Fruit fly (Drosophila melanogaster) whole organism, embryonic: ENCODE results near the gene crm.

Experiments
- Awh ChIP-seq: fragments of 200-800 bp; sonication (Bioruptor generic); IDR thresholded peaks from 2 replicates; pipeline ENCODE4, ENCODE4 v1.3.6; 2022; ENCODE audit warnings: missing biosample characterization, missing genetic modification characterization
- CG10209 ChIP-seq: fragments of 200-800 bp; sonication (Bioruptor generic); optimal IDR thresholded peaks from 3 replicates; lab custom pipeline; 2017; ENCODE audit warnings: missing biosample characterization, mild to moderate bottlenecking, missing genetic modification characterization, missing genetic modification reagents
- CG10979 ChIP-seq: fragments of 200-800 bp; sonication (Bioruptor generic); optimal IDR thresholded peaks from 2 replicates; lab custom pipeline; 2018; ENCODE audit warnings: missing biosample characterization, mild to moderate bottlenecking, missing genetic modification characterization, moderate library complexity
- CG11398 ChIP-seq: fragments of 200-800 bp; sonication (Bioruptor generic); optimal IDR thresholded peaks from 2 replicates; lab custom pipeline; 2016; ENCODE audit warnings: missing biosample characterization, missing genetic modification characterization
- CG11456 ChIP-seq: fragments of 200-800 bp; sonication (Bioruptor generic); IDR thresholded peaks from 3 replicates; pipeline ENCODE4 v1.3.6; 2022; ENCODE audit warnings: missing biosample characterization, missing genetic modification characterization
- CG12219 ChIP-seq: fragments of 200-800 bp; sonication (Bioruptor generic); optimal IDR thresholded peaks from 3 replicates; lab custom pipeline; 2018; ENCODE audit warnings: missing biosample characterization, mild to moderate bottlenecking, missing genetic modification characterization
- CG12236 ChIP-seq: fragments of 200-800 bp; sonication (Bioruptor generic); optimal IDR thresholded peaks from 2 replicates; lab custom pipeline; 2016; ENCODE audit warnings: missing biosample characterization, missing genetic modification characterization
- CG13894 ChIP-seq: fragments of 200-800 bp; sonication (Bioruptor generic); optimal IDR thresholded peaks from 3 replicates; lab custom pipeline; 2018; ENCODE audit warnings: missing biosample characterization, mild to moderate bottlenecking, missing genetic modification characterization, moderate library complexity
- CG14710 ChIP-seq: fragments of 200-800 bp; sonication (Bioruptor generic); optimal IDR thresholded peaks from 3 replicates; lab custom pipeline; 2019; ENCODE audit warnings: missing biosample characterization, mild to moderate bottlenecking, missing genetic modification characterization, moderate library complexity
- CG15696 ChIP-seq: fragments of 200-800 bp; sonication (Bioruptor generic); optimal IDR thresholded peaks from 2 replicates; lab custom pipeline; 2019; ENCODE audit warnings: missing biosample characterization, mild to moderate bottlenecking, missing genetic modification characterization, moderate library complexity
- CG30020 ChIP-seq: fragments of 200-800 bp; optimal IDR thresholded peaks from 2 replicates; lab custom pipeline; 2019; ENCODE audit warnings: missing biosample characterization, mild to moderate bottlenecking, missing genetic modification characterization, moderate library complexity
- CG31441 ChIP-seq: fragments of 200-800 bp; sonication (Bioruptor generic); IDR thresholded peaks from 2 replicates; pipeline ENCODE4 v1.3.6; 2022; ENCODE audit warnings: missing biosample characterization, missing genetic modification characterization
- CG32532 ChIP-seq: fragments of 200-800 bp; sonication (Bioruptor generic); IDR thresholded peaks from 2 replicates; pipeline ENCODE4 v1.3.6; 2022; ENCODE audit warnings: missing biosample characterization, missing genetic modification characterization
- CG32767 ChIP-seq: fragments of 200-800 bp; sonication (Bioruptor generic); IDR thresholded peaks from 2 replicates; pipeline ENCODE4 v1.3.6; 2022; ENCODE audit warnings: missing biosample characterization, missing genetic modification characterization
- CG34376 ChIP-seq: fragments of 200-800 bp; sonication (Bioruptor generic); optimal IDR thresholded peaks from 2 replicates; lab custom pipeline; 2018; ENCODE audit warnings: missing biosample characterization, mild to moderate bottlenecking, missing genetic modification characterization
- CG4707 ChIP-seq: fragments of 200-800 bp; sonication (Bioruptor generic); optimal IDR thresholded peaks from 2 replicates; lab custom pipeline; 2018; ENCODE audit warnings: missing biosample characterization, mild to moderate bottlenecking, missing genetic modification characterization, moderate library complexity
- CG6791 ChIP-seq: fragments of 200-800 bp; sonication (Bioruptor generic); IDR thresholded peaks from 3 replicates; pipeline ENCODE4 v1.3.6; 2022; ENCODE audit warnings: missing biosample characterization, missing genetic modification characterization; ENCODE audit not compliant: partially characterized antibody
- CG8359 ChIP-seq: fragments of 200-800 bp; sonication (Bioruptor generic); optimal IDR thresholded peaks from 2 replicates; lab custom pipeline; 2017; ENCODE audit warnings: missing biosample characterization, mild to moderate bottlenecking, missing genetic modification characterization, borderline replicate concordance
- Dll ChIP-seq: fragments of 200-800 bp; sonication (Bioruptor generic); IDR thresholded peaks from 4 replicates; pipeline ENCODE4 v1.3.6; 2022; ENCODE audit warnings: missing biosample characterization, missing genetic modification characterization; ENCODE audit not compliant: partially characterized antibody
- H15 ChIP-seq: fragments of 200-800 bp; sonication (Bioruptor generic); IDR thresholded peaks from 3 replicates; pipeline ENCODE4 v1.3.6; 2022; ENCODE audit warnings: missing biosample characterization, missing genetic modification characterization
- HHEX ChIP-seq: fragments of 200-800 bp; sonication (Bioruptor generic); optimal IDR thresholded peaks from 3 replicates; lab custom pipeline; 2017; ENCODE audit warnings: missing biosample characterization, mild to moderate bottlenecking, missing genetic modification characterization, missing genetic modification reagents
- HLH4C ChIP-seq: fragments of 200-800 bp; sonication (Bioruptor generic); IDR thresholded peaks from 3 replicates; pipeline ENCODE4 v1.3.6; 2022; ENCODE audit warnings: missing biosample characterization, missing genetic modification characterization; ENCODE audit not compliant: partially characterized antibody
- Meics ChIP-seq: fragments of 200-800 bp; sonication (Bioruptor generic); optimal IDR thresholded peaks from 2 replicates; lab custom pipeline; 2017; ENCODE audit warnings: missing biosample characterization, mild to moderate bottlenecking, missing genetic modification characterization
- NK7.1 ChIP-seq: fragments of 200-800 bp; sonication (Bioruptor generic); optimal IDR thresholded peaks from 3 replicates; lab custom pipeline; 2016; ENCODE audit warnings: missing biosample characterization, missing genetic modification characterization
- NfI ChIP-seq: fragments of 200-800 bp; sonication (Bioruptor generic); optimal IDR thresholded peaks from 3 replicates; lab custom pipeline; 2018; ENCODE audit warnings: missing biosample characterization, mild to moderate bottlenecking, missing genetic modification characterization, moderate library complexity
- Opbp ChIP-seq: fragments of 200-800 bp; sonication (Bioruptor generic); IDR thresholded peaks from 3 replicates; pipeline ENCODE4 v1.3.6; 2022; ENCODE audit warnings: missing biosample characterization, missing genetic modification characterization; ENCODE audit not compliant: partially characterized antibody
- Six4 ChIP-seq: fragments of 200-800 bp; sonication (Bioruptor generic); optimal IDR thresholded peaks from 2 replicates; lab custom pipeline; 2016; ENCODE audit warnings: missing biosample characterization, missing genetic modification characterization
- Spps ChIP-seq: fragments of 200-800 bp; sonication (Bioruptor generic); optimal IDR thresholded peaks from 2 replicates; lab custom pipeline; 2018; ENCODE audit warnings: missing biosample characterization, mild to moderate bottlenecking, missing genetic modification characterization
- amos ChIP-seq: fragments of 200-800 bp; sonication (Bioruptor generic); IDR thresholded peaks from 2 replicates; pipeline ENCODE4 v1.3.6; 2022; ENCODE audit warnings: missing biosample characterization, missing genetic modification characterization; ENCODE audit not compliant: partially characterized antibody
- aop ChIP-seq: fragments of 200-800 bp; sonication (Bioruptor generic); IDR thresholded peaks from 2 replicates; pipeline ENCODE4 v1.3.6; 2022; ENCODE audit warnings: missing biosample characterization, missing genetic modification characterization
- ato ChIP-seq: fragments of 200-800 bp; sonication (Bioruptor generic); IDR thresholded peaks from 2 replicates; pipeline ENCODE4 v1.3.6; 2022; ENCODE audit warnings: missing biosample characterization, missing genetic modification characterization; ENCODE audit not compliant: partially characterized antibody
- bbx ChIP-seq: fragments of 200-800 bp; sonication (Bioruptor generic); IDR thresholded peaks from 2 replicates; pipeline ENCODE4 v1.3.6; 2022; ENCODE audit warnings: missing biosample characterization, missing genetic modification characterization; ENCODE audit not compliant: partially characterized antibody
- cad ChIP-seq: fragments of >200 bp; optimal IDR thresholded peaks from 2 replicates; lab custom pipeline; 2017; ENCODE audit warnings: missing biosample characterization, missing genetic modification characterization
- chif ChIP-seq, 2 experiments: fragments of 200-800 bp; sonication (Bioruptor generic); optimal IDR thresholded peaks; 3 replicates each; lab custom pipeline; 2016; ENCODE audit warnings: missing biosample characterization in 2 of 2, missing genetic modification characterization in 2 of 2
- eyg ChIP-seq: fragments of 200-800 bp; sonication (Bioruptor generic); optimal IDR thresholded peaks from 3 replicates; lab custom pipeline; 2016; ENCODE audit warnings: missing biosample characterization, missing genetic modification characterization
- fru ChIP-seq: fragments of >200 bp; optimal IDR thresholded peaks from 2 replicates; lab custom pipeline; 2017
- fu2 ChIP-seq: fragments of 200-800 bp; sonication (Bioruptor generic); optimal IDR thresholded peaks from 2 replicates; lab custom pipeline; 2016; ENCODE audit warnings: missing biosample characterization, missing genetic modification characterization
- ken ChIP-seq: fragments of 200-800 bp; sonication (Bioruptor generic); IDR thresholded peaks from 3 replicates; pipeline ENCODE4 v1.3.6; 2022; ENCODE audit warnings: missing biosample characterization, missing genetic modification characterization
- nmo ChIP-seq: fragments of 200-800 bp; sonication (Bioruptor generic); optimal IDR thresholded peaks from 2 replicates; lab custom pipeline; 2018; ENCODE audit warnings: missing biosample characterization, mild to moderate bottlenecking, missing genetic modification characterization, moderate library complexity
- phol ChIP-seq: fragments of 200-800 bp; sonication (Bioruptor generic); optimal IDR thresholded peaks from 3 replicates; lab custom pipeline; 2018; ENCODE audit warnings: missing biosample characterization, mild to moderate bottlenecking, missing genetic modification characterization, moderate library complexity
- slp2 ChIP-seq: fragments of 200-800 bp; sonication (Bioruptor generic); optimal IDR thresholded peaks from 2 replicates; lab custom pipeline; 2016; ENCODE audit warnings: missing biosample characterization, missing genetic modification characterization
- stwl ChIP-seq: fragments of 200-800 bp; sonication (Bioruptor generic); optimal IDR thresholded peaks from 3 replicates; lab custom pipeline; 2018; ENCODE audit warnings: missing biosample characterization, mild to moderate bottlenecking, missing genetic modification characterization, moderate library complexity
- tap ChIP-seq: fragments of 200-800 bp; optimal IDR thresholded peaks from 3 replicates; lab custom pipeline; 2019; ENCODE audit warnings: missing biosample characterization, mild to moderate bottlenecking, missing genetic modification characterization, moderate library complexity
- tin ChIP-seq: fragments of 200-800 bp; sonication (Bioruptor generic); optimal IDR thresholded peaks from 3 replicates; lab custom pipeline; 2016; ENCODE audit warnings: missing biosample characterization, missing genetic modification characterization
- unc-4 ChIP-seq: fragments of 200-800 bp; sonication (Bioruptor generic); IDR thresholded peaks from 2 replicates; pipeline ENCODE4 v1.3.6; 2022; ENCODE audit warnings: missing biosample characterization, missing genetic modification characterization; ENCODE audit not compliant: partially characterized antibody
- unpg ChIP-seq: fragments of 200-800 bp; sonication (Bioruptor generic); optimal IDR thresholded peaks from 3 replicates; lab custom pipeline; 2018; ENCODE audit warnings: missing biosample characterization, mild to moderate bottlenecking, missing genetic modification characterization, moderate library complexity
- vfl ChIP-seq: fragments of 200-800 bp; sonication (Bioruptor generic); optimal IDR thresholded peaks from 2 replicates; lab custom pipeline; 2016; ENCODE audit warnings: missing biosample characterization, missing genetic modification characterization
- wor ChIP-seq: fragments of 200-800 bp; sonication (Bioruptor generic); IDR thresholded peaks from 2 replicates; pipeline ENCODE4 v1.3.6; 2022; ENCODE audit warnings: missing biosample characterization, missing genetic modification characterization

The crm gene

dm6 chrX:2713776-2714175 is 24.8 kb downstream of the crm start, which contains the start of the genes CG2685 and CG2694 (continued):
- peak; percentile 79 for TF ChIP-seq bbx (GFP tag; lab: Robert Waterston, UW)
- TF ChIP-seq chif (GFP tag; optimal IDR thresholded peaks at IDR 0.05; lab: Kevin White, UChicago), result no peak
- TF ChIP-seq amos, result peak; percentile 80
- peak; percentile 2 for TF ChIP-seq NfI (GFP tag; lab: Kevin White, UChicago)
- no peak for TF ChIP-seq Spps (tag; lab: Kevin White, UChicago)
- peak; percentile 67; the same call in 3 of the 4 replicates for TF ChIP-seq Dll (GFP tag; lab: Robert Waterston, UW)
- peak; percentile 13 for TF ChIP-seq CG14710
- TF ChIP-seq CG34376 (GFP tag; lab: Kevin White, UChicago), result no peak
- peak; percentile 75 for TF ChIP-seq unc-4
- peak; percentile 68 for TF ChIP-seq ato (GFP tag; lab: Robert Waterston, UW)
- TF ChIP-seq CG6791 (GFP tag; lab: Robert Waterston, UW), result peak; percentile 80
- TF ChIP-seq phol (tag; lab: Kevin White, UChicago), result peak; percentile 5
- TF ChIP-seq Opbp (GFP tag; lab: Robert Waterston, UW), result peak; percentile 81
- no peak for TF ChIP-seq vfl (GFP tag; lab: Kevin White, UChicago)
- peak; percentile 10 for TF ChIP-seq nmo
- no peak for TF ChIP-seq cad (GFP tag; lab: Kevin White, UChicago)

- TF ChIP-seq CG12236 (GFP tag; lab: Kevin White, UChicago), result no peak
- TF ChIP-seq Opbp (GFP tag; lab: Robert Waterston, UW), result no peak
- peak; percentile 66; the same call in 2 of the 3 replicates for TF ChIP-seq ken (GFP tag; lab: Robert Waterston, UW)
- TF ChIP-seq fu2 (GFP tag; lab: Kevin White, UChicago), result no peak
- TF ChIP-seq aop (GFP tag; lab: Robert Waterston, UW), result no peak
- TF ChIP-seq phol (tag; lab: Kevin White, UChicago), result no peak
- no peak for TF ChIP-seq CG11398
- TF ChIP-seq tin, result peak; percentile 6
- TF ChIP-seq CG32767 (GFP tag; lab: Robert Waterston, UW), result peak; percentile 23; the same call in 1 of the 2 replicates
- TF ChIP-seq CG32532 (GFP tag; lab: Robert Waterston, UW), result peak; percentile 62
- no peak for TF ChIP-seq CG31441 (GFP tag; lab: Robert Waterston, UW)
- no peak for TF ChIP-seq CG8359 (GFP tag; lab: Kevin White, UChicago)
- peak; percentile 49; the same call in 1 of the 2 replicates for TF ChIP-seq Awh
- no peak for TF ChIP-seq slp2 (GFP tag; lab: Kevin White, UChicago)
- no peak for TF ChIP-seq HHEX (GFP tag; lab: Kevin White, UChicago)
- TF ChIP-seq stwl (tag; lab: Kevin White, UChicago), result no peak
- TF ChIP-seq CG10209, result no peak
- no peak for TF ChIP-seq CG10979 (tag; lab: Kevin White, UChicago)
- TF ChIP-seq fru (lab: Kevin White, UChicago), result no peak
- no peak for TF ChIP-seq Six4 (GFP tag; lab: Kevin White, UChicago)
- TF ChIP-seq CG15696 (tag; lab: Kevin White, UChicago), result no peak
- TF ChIP-seq CG4707 (GFP tag; lab: Kevin White, UChicago), result no peak
- TF ChIP-seq CG11456 (GFP tag; lab: Robert Waterston, UW), result peak; percentile 80
- TF ChIP-seq NK7.1 (GFP tag; lab: Kevin White, UChicago), result no peak
- TF ChIP-seq CG13894 (tag; lab: Kevin White, UChicago), result no peak
- TF ChIP-seq eyg (GFP tag; lab: Kevin White, UChicago), result no peak
- TF ChIP-seq tap (tag; lab: Kevin White, UChicago), result no peak
- TF ChIP-seq HLH4C (GFP tag; lab: Robert Waterston, UW), result no peak
- peak; percentile 70 for TF ChIP-seq H15 (GFP tag; lab: Robert Waterston, UW)
- TF ChIP-seq Meics (GFP tag; lab: Kevin White, UChicago), result peak; percentile 21
- peak; percentile 2 for TF ChIP-seq unpg (GFP tag; lab: Kevin White, UChicago)
- TF ChIP-seq wor, result peak; percentile 24; the same call in 1 of the 2 replicates
- TF ChIP-seq CG12219 (GFP tag; lab: Kevin White, UChicago), result peak; percentile 9
- TF ChIP-seq CG30020 (tag; lab: Kevin White, UChicago), result no peak
Measured at dm6 chrX:2708156-2708734, 30.3 kb downstream of the crm start, which contains the start of gene CG2681. Gene CG2681, plus strand, starts transcription at chrX:2708684.
